Worm (Caenorhabditis elegans) whole organism, L4 larva: ENCODE data around the gene cpsf-3.

Source experiments
- ceh-28 ChIP-seq: fragments of 150-350 bp; optimal IDR thresholded peaks from 2 replicates; lab custom pipeline; 2014; ENCODE audit warnings: missing biosample characterization, missing genetic modification reagents, missing genetic modification characterization
- fkh-10 ChIP-seq: fragments of 150-350 bp; optimal IDR thresholded peaks from 2 replicates; lab custom pipeline; 2014; ENCODE audit warnings: missing biosample characterization, missing genetic modification reagents, missing genetic modification characterization
- hlh-30 ChIP-seq: sonication (generic microtip); optimal IDR thresholded peaks from 2 replicates; lab custom pipeline; 2017; ENCODE audit warnings: antibody characterized with exemption, mild to moderate bottlenecking, missing genetic modification characterization, missing compliant biosample characterization; ENCODE audit not compliant: insufficient read depth
- nhr-76 ChIP-seq: fragments of 150-350 bp; optimal IDR thresholded peaks from 2 replicates; lab custom pipeline; 2014; ENCODE audit warnings: missing biosample characterization, missing genetic modification characterization
- nhr-77 ChIP-seq: fragments of 150-350 bp; optimal IDR thresholded peaks from 2 replicates; lab custom pipeline; 2014; ENCODE audit warnings: missing biosample characterization, missing genetic modification characterization
- skn-1 ChIP-seq: fragments of 150-350 bp; optimal IDR thresholded peaks from 2 replicates; lab custom pipeline; 2014; ENCODE audit warnings: missing biosample characterization, missing genetic modification characterization
- unc-130 ChIP-seq: sonication (generic microtip); optimal IDR thresholded peaks from 2 replicates; lab custom pipeline; 2016; ENCODE audit warnings: missing genetic modification reagents, missing genetic modification characterization, missing compliant biosample characterization
- zag-1 ChIP-seq: fragments of 150-350 bp; optimal IDR thresholded peaks from 2 replicates; lab custom pipeline; 2014; ENCODE audit warnings: missing biosample characterization, missing genetic modification characterization

- TF ChIP-seq zag-1 (tag; lab: Kevin White, UChicago), result no peak
- no peak for TF ChIP-seq unc-130 (GFP tag; lab: Kevin White, UChicago)
- no peak for TF ChIP-seq ceh-28 (tag; lab: Kevin White, UChicago)
- no peak for TF ChIP-seq nhr-77 (tag; lab: Kevin White, UChicago)
- TF ChIP-seq fkh-10, result no peak
- no peak for TF ChIP-seq hlh-30
- TF ChIP-seq skn-1 (tag; lab: Kevin White, UChicago), result no peak
- no peak for TF ChIP-seq nhr-76 (tag; lab: Kevin White, UChicago)
Observed at ce11 chrIV:13304786-13305185, 22.1 kb upstream of the cpsf-3 start.
